Worm (Caenorhabditis elegans) whole organism, midembryonic: ENCODE results near the gene C26B9.6.
A peak's percentile ranks its signal among the peaks of the same experiment; 100 is the strongest.

Experiments
- T22C8.4 ChIP-seq: fragments of 200-800 bp; sonication (Bioruptor generic); IDR thresholded peaks from 2 replicates; pipeline ENCODE4 v1.3.6; 2022; ENCODE audit warnings: missing genetic modification characterization, missing compliant biosample characterization
- cog-1 ChIP-seq: sonication (generic microtip); optimal IDR thresholded peaks from 2 replicates; lab custom pipeline; 2016; ENCODE audit warnings: missing genetic modification characterization, missing compliant biosample characterization
- flt-1 ChIP-seq: fragments of 200-800 bp; sonication (Bioruptor generic); IDR thresholded peaks from 2 replicates; pipeline ENCODE4 v1.3.6; 2022; ENCODE audit warnings: missing genetic modification characterization, missing compliant biosample characterization
- klf-2 ChIP-seq: fragments of 200-800 bp; sonication (Bioruptor generic); conservative IDR thresholded peaks from 2 replicates; pipeline ENCODE4 v1.3.6; 2022; ENCODE audit warnings: missing genetic modification reagents, missing genetic modification characterization, missing compliant biosample characterization
- med-1 ChIP-seq: sonication (generic microtip); optimal IDR thresholded peaks from 2 replicates; lab custom pipeline; 2017; ENCODE audit warnings: missing genetic modification characterization, mild to moderate bottlenecking, missing compliant biosample characterization, antibody characterized with exemption, missing genetic modification reagents; ENCODE audit not compliant: insufficient read depth
- ref-1 ChIP-seq: fragments of 200-800 bp; sonication (Bioruptor generic); conservative IDR thresholded peaks from 2 replicates; pipeline ENCODE4 v1.3.6; 2022; ENCODE audit warnings: missing genetic modification reagents, missing genetic modification characterization, missing compliant biosample characterization
- tab-1 ChIP-seq: fragments of 200-800 bp; sonication (Bioruptor generic); IDR thresholded peaks from 2 replicates; pipeline ENCODE4 v1.3.6; 2022; ENCODE audit warnings: missing genetic modification characterization, missing compliant biosample characterization
- ztf-23 ChIP-seq: fragments of 200-800 bp; sonication (Bioruptor generic); IDR thresholded peaks from 2 replicates; pipeline ENCODE4 v1.3.6; 2022; ENCODE audit warnings: missing genetic modification reagents, missing genetic modification characterization, missing compliant biosample characterization
- ztf-29 ChIP-seq: fragments of 200-800 bp; sonication (Bioruptor generic); IDR thresholded peaks from 2 replicates; pipeline ENCODE4 v1.3.6; 2022; ENCODE audit warnings: missing genetic modification reagents, missing genetic modification characterization, missing compliant biosample characterization

C26B9.6 gene

DNA sequence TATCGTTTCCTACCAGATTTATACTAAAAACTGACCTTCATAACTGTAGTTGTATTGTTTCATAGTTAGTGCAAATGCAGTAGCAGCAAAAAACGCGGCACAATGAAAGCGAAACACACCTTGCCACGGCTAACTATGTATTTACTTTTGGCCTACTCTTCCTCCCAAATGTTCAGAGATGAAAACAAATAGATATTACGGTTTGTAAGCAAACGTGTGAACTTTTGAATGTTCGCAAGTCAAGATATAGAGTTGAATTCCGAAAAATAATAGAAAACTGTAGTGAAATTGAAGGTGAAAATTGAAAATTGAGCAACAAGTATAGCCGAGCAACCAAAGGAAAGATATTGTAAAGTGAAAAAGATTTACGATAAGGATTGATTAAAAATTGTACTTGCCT, 29.0 kb upstream of the C26B9.6 start, which contains the start of gene chtl-1:
chtl-1 (minus strand) TSS at position 101 of the 400 bp plus-strand sequence.
- TF ChIP-seq ztf-29 (GFP tag; lab: Robert Waterston, UW): no peak
- TF ChIP-seq klf-2 (GFP tag; lab: Robert Waterston, UW): no peak
- TF ChIP-seq med-1 (GFP tag; lab: Kevin White, UChicago): no peak
- no peak for TF ChIP-seq cog-1 (tag; lab: Kevin White, UChicago)
- TF ChIP-seq T22C8.4 (GFP tag; lab: Robert Waterston, UW): no peak
- no peak for TF ChIP-seq tab-1 (GFP tag; lab: Robert Waterston, UW)
- no peak for TF ChIP-seq ztf-23
- TF ChIP-seq flt-1 (GFP tag; lab: Robert Waterston, UW): no peak
- TF ChIP-seq ref-1 (GFP tag; lab: Robert Waterston, UW): no peak

ce11 chrX:5360682-5361081, 25.4 kb upstream of the C26B9.6 start:
- TF ChIP-seq T22C8.4 (GFP tag; lab: Robert Waterston, UW): no peak
- no peak for TF ChIP-seq tab-1 (GFP tag; lab: Robert Waterston, UW)
- no peak for TF ChIP-seq flt-1 (GFP tag; lab: Robert Waterston, UW)
- no peak for TF ChIP-seq ztf-23
- TF ChIP-seq med-1 (GFP tag; lab: Kevin White, UChicago): no peak
- TF ChIP-seq cog-1 (tag; lab: Kevin White, UChicago): peak; percentile 23
- TF ChIP-seq ref-1 (GFP tag; lab: Robert Waterston, UW): no peak
- TF ChIP-seq klf-2 (GFP tag; lab: Robert Waterston, UW): no peak

- TF ChIP-seq T22C8.4 (GFP tag; lab: Robert Waterston, UW) (no peak), ref-1 (GFP tag; lab: Robert Waterston, UW) (no peak), cog-1 (tag; lab: Kevin White, UChicago) (no peak), ztf-29 (GFP tag; lab: Robert Waterston, UW) (no peak), klf-2 (GFP tag; lab: Robert Waterston, UW) (no peak), med-1 (GFP tag; lab: Kevin White, UChicago) (no peak), tab-1 (GFP tag; lab: Robert Waterston, UW) (no peak), flt-1 (GFP tag; lab: Robert Waterston, UW) (no peak), ztf-23 (no peak)
Measured at ce11 chrX:5355253-5355652, 20.0 kb upstream of the C26B9.6 start.

DNA sequence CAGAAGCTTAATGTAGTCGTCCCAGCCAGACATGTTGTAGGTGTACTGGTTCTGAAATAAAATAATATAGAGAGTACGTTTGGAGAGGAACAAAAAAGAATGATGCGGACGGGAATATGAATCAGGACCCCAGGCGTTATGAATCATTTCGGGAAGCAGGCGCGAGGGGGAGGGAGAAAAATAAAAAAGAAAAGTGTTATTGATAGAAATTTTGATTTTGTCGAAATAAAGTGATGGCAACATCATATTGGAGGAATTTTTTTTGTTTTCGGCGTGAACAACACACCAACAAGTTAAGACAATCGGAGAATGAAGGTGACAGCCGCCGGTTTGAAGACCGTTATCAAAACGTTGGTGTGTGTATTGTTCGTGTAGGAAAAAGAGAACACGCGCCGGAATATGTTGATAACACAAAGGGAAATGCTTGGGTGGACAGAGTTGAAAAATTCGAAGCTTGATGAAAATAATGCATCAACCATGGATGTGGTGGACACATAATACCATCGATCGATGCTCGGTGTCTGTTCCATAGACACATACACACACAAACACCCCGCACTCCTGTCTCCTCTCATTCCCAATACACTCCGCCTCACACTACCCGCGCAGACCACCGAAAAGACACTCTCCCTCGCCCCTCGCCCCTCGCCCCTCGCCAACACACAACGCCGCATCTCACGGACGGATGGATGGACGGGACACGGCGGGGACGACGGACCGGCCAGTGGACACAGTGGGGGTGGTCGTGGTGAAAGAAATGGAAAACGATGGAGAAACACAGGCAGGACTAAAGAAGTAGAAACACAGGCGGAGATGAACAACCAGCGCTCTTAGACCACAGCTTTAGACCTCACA, 19.0 kb upstream of the C26B9.6 start, which contains the start of gene pfn-2:
pfn-2 (minus strand) TSS at position 51 of the 855 bp plus-strand sequence.
- no peak for TF ChIP-seq tab-1 (GFP tag; lab: Robert Waterston, UW)
- TF ChIP-seq cog-1 (tag; lab: Kevin White, UChicago): no peak
- TF ChIP-seq flt-1 (GFP tag; lab: Robert Waterston, UW): peak; percentile 57; the same call in 1 of the 2 replicates
- TF ChIP-seq klf-2 (GFP tag; lab: Robert Waterston, UW): 0 out of 2 replicates have a peak, but pooled peaks have one; percentile 9
- no peak for TF ChIP-seq ref-1 (GFP tag; lab: Robert Waterston, UW)
- peak; percentile 72; the same call in 1 of the 2 replicates for TF ChIP-seq ztf-23

ce11 chrX:5348529-5349148, 13.4 kb upstream of the C26B9.6 start, which contains the start of gene syx-3:
Gene syx-3, plus strand, starts transcription at chrX:5349098.
- TF ChIP-seq med-1 (GFP tag; lab: Kevin White, UChicago) (no peak), flt-1 (GFP tag; lab: Robert Waterston, UW) (no peak), ref-1 (GFP tag; lab: Robert Waterston, UW) (no peak), cog-1 (tag; lab: Kevin White, UChicago) (no peak), klf-2 (GFP tag; lab: Robert Waterston, UW) (no peak), ztf-23 (no peak), ztf-29 (GFP tag; lab: Robert Waterston, UW) (no peak), T22C8.4 (GFP tag; lab: Robert Waterston, UW) (no peak), tab-1 (GFP tag; lab: Robert Waterston, UW) (no peak)

DNA sequence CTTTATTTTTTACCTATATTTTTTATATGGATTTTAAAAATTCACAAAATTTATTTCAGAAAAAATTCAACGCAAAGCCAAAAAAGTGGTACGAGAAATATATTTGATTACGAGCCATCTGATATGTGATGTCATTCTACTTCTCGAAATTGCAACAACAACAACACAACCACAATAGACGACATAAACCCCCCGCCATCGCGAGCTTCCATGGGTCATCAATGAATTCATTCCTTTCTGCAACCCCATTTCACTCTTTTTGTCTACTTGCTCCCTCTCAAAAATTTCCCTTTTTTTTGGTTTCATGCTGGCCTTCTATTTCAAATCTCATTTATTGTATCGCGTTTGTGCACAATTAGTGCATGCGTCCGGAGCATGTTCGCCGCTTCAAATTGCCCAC, 12.6 kb upstream of the C26B9.6 start:
- no peak for TF ChIP-seq tab-1 (GFP tag; lab: Robert Waterston, UW)
- TF ChIP-seq flt-1 (GFP tag; lab: Robert Waterston, UW): no peak
- no peak for TF ChIP-seq ztf-29 (GFP tag; lab: Robert Waterston, UW)
- TF ChIP-seq klf-2 (GFP tag; lab: Robert Waterston, UW): no peak
- no peak for TF ChIP-seq ztf-23
- TF ChIP-seq med-1 (GFP tag; lab: Kevin White, UChicago): no peak
- TF ChIP-seq ref-1 (GFP tag; lab: Robert Waterston, UW): no peak
- no peak for TF ChIP-seq T22C8.4 (GFP tag; lab: Robert Waterston, UW)
- no peak for TF ChIP-seq cog-1 (tag; lab: Kevin White, UChicago)

DNA sequence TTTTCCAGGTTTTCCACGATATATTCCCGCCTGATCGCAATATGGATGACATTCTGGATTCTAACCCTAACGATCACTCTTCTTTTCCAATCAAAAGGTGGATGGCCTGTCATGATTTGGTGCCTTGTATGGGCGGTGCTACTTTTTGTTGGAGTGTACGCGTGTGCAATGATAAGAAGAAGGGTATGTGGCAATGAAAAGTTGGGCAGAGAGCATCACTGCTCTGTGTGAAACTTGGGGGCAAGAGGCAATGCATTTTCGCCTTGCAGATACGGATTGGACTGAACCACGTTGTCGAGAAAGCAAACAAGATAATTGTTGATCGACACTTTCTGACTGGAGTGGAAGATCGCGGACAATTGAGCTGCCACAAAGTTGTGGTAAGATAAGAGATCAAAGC, 11.0 kb upstream of the C26B9.6 start:
- TF ChIP-seq T22C8.4 (GFP tag; lab: Robert Waterston, UW) (no peak), ztf-29 (GFP tag; lab: Robert Waterston, UW) (no peak), ref-1 (GFP tag; lab: Robert Waterston, UW) (no peak), med-1 (GFP tag; lab: Kevin White, UChicago) (no peak), cog-1 (tag; lab: Kevin White, UChicago) (no peak)

ce11 chrX:5344287-5344686, 9.0 kb upstream of the C26B9.6 start, which contains the start of gene C26B9.1:
Gene C26B9.1, plus strand, starts transcription at chrX:5344587.
- TF ChIP-seq ztf-23 (no peak), cog-1 (tag; lab: Kevin White, UChicago) (no peak), ztf-29 (GFP tag; lab: Robert Waterston, UW) (no peak), klf-2 (GFP tag; lab: Robert Waterston, UW) (no peak), flt-1 (GFP tag; lab: Robert Waterston, UW) (no peak), med-1 (GFP tag; lab: Kevin White, UChicago) (no peak), T22C8.4 (GFP tag; lab: Robert Waterston, UW) (no peak), ref-1 (GFP tag; lab: Robert Waterston, UW) (no peak), tab-1 (GFP tag; lab: Robert Waterston, UW) (no peak)
